Worm (Caenorhabditis elegans): ENCODE data around the gene irld-55.

DNA sequence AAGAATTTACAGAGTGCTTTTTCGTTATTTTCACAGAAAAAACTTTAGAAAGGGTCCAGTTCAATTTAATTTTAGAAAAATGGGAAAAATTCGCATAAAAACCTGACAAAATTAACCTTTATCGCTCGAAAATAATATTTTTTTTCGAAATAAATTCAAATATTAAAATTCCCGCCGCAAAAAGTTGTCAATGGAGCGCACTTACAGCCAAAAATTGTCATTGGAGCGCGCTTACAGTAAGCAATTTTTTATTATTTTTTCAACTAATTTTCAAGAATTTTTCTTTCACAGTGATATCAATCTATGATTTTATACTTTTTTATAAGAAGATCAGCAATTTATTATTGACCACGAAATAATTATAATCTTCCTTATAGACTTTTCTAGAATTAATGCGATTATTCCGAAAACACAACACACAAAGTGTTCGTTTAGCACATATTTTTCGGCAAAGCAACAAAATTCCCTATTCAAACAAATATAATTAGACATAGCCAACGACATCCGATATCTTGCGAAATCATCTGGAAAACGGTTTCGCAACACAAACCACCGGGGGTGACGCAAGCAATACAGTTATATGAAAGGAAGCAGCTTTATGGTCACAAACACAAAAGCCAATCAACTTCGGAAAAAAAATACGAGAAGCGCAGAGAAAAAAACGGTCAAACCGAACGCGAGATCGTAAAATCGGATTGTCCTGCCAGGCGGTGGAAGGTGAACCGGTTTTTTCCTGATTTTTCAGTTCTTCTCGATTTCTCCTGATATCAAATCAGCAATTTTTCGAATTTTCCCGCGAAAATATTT lies 50.4 kb downstream of the irld-55 start:
- TF ChIP-seq elt-1 (tag; optimal IDR thresholded peaks at IDR 0.05) (no peak), tbx-2 (tag; optimal IDR thresholded peaks at IDR 0.05) (no peak), ztf-11 (tag; optimal IDR thresholded peaks at IDR 0.05) (no peak), zag-1 (tag; optimal IDR thresholded peaks at IDR 0.05) (no peak), skn-1 (tag; optimal IDR thresholded peaks at IDR 0.05) (no peak), unc-62 (GFP tag; optimal IDR thresholded peaks at IDR 0.05) (no peak), aly-2 (tag; optimal IDR thresholded peaks at IDR 0.05) (no peak), egl-27 (tag; optimal IDR thresholded peaks at IDR 0.05) (no peak), nhr-25 (tag; optimal IDR thresholded peaks at IDR 0.05) (no peak)
